Fruit fly (Drosophila melanogaster) whole organism, embryonic: ENCODE results near the gene tHMG1.

ENCODE experiments used
- Bgb ChIP-seq: fragments of 200-800 bp; sonication (Bioruptor generic); IDR thresholded peaks from 2 replicates; pipeline ENCODE4 v1.3.6; 2022; ENCODE audit warnings: missing biosample characterization, missing genetic modification characterization; ENCODE audit not compliant: partially characterized antibody
- BtbVII ChIP-seq: fragments of 200-800 bp; sonication (Bioruptor generic); optimal IDR thresholded peaks from 3 replicates; lab custom pipeline; 2017; ENCODE audit warnings: missing biosample characterization, mild to moderate bottlenecking, missing genetic modification characterization
- CG10543 ChIP-seq: fragments of 200-800 bp; sonication (Bioruptor generic); optimal IDR thresholded peaks from 3 replicates; lab custom pipeline; 2017; ENCODE audit warnings: missing biosample characterization, mild to moderate bottlenecking, missing genetic modification characterization, moderate library complexity
- CG12391 ChIP-seq: fragments of 200-800 bp; sonication (Bioruptor generic); optimal IDR thresholded peaks from 3 replicates; lab custom pipeline; 2018; ENCODE audit warnings: missing biosample characterization, mild to moderate bottlenecking, missing genetic modification characterization, moderate library complexity
- CG12942 ChIP-seq: fragments of 200-800 bp; sonication (Bioruptor generic); optimal IDR thresholded peaks from 3 replicates; lab custom pipeline; 2016; ENCODE audit warnings: missing biosample characterization, missing genetic modification characterization
- CG13775 ChIP-seq: fragments of 200-800 bp; sonication (Bioruptor generic); optimal IDR thresholded peaks from 3 replicates; lab custom pipeline; 2017; ENCODE audit warnings: missing biosample characterization, mild to moderate bottlenecking, missing genetic modification characterization
- CG15479 ChIP-seq: fragments of 200-800 bp; sonication (Bioruptor generic); optimal IDR thresholded peaks from 3 replicates; lab custom pipeline; 2019; ENCODE audit warnings: missing biosample characterization, mild to moderate bottlenecking, missing genetic modification characterization, moderate library complexity
- CG15514 ChIP-seq: fragments of 200-800 bp; sonication (Bioruptor generic); optimal IDR thresholded peaks from 3 replicates; lab custom pipeline; 2017; ENCODE audit warnings: missing biosample characterization, missing genetic modification characterization, mild to moderate bottlenecking, moderate library complexity, missing genetic modification reagents
- CG15601 ChIP-seq: fragments of 200-800 bp; sonication (Bioruptor generic); optimal IDR thresholded peaks from 3 replicates; lab custom pipeline; 2019; ENCODE audit warnings: missing biosample characterization, mild to moderate bottlenecking, missing genetic modification characterization, moderate library complexity
- CG17829 ChIP-seq: fragments of 200-800 bp; optimal IDR thresholded peaks from 2 replicates; lab custom pipeline; 2019; ENCODE audit warnings: missing biosample characterization, mild to moderate bottlenecking, missing genetic modification characterization, moderate library complexity
- CG2129 ChIP-seq: fragments of 200-800 bp; sonication (Bioruptor generic); IDR thresholded peaks from 2 replicates; pipeline ENCODE4 v1.3.6; 2022; ENCODE audit warnings: missing biosample characterization, missing genetic modification characterization; ENCODE audit not compliant: partially characterized antibody
- CG31388 ChIP-seq: fragments of 200-800 bp; sonication (Bioruptor generic); optimal IDR thresholded peaks from 2 replicates; lab custom pipeline; 2016; ENCODE audit warnings: missing biosample characterization, missing genetic modification characterization
- CG3281 ChIP-seq: fragments of 200-800 bp; sonication (Bioruptor generic); optimal IDR thresholded peaks from 3 replicates; lab custom pipeline; 2017; ENCODE audit warnings: missing biosample characterization, mild to moderate bottlenecking, missing genetic modification characterization
- CG34376 ChIP-seq: fragments of 200-800 bp; sonication (Bioruptor generic); optimal IDR thresholded peaks from 2 replicates; lab custom pipeline; 2018; ENCODE audit warnings: missing biosample characterization, mild to moderate bottlenecking, missing genetic modification characterization
- CG4282 ChIP-seq: fragments of 200-800 bp; sonication (Bioruptor generic); optimal IDR thresholded peaks from 2 replicates; lab custom pipeline; 2016; ENCODE audit warnings: missing biosample characterization, missing genetic modification characterization
- CG43689 ChIP-seq: fragments of 200-800 bp; sonication (Bioruptor generic); IDR thresholded peaks from 2 replicates; pipeline ENCODE4 v1.3.6; 2022; ENCODE audit warnings: missing biosample characterization, missing genetic modification characterization
- CG6765 ChIP-seq: fragments of 200-800 bp; sonication (Bioruptor generic); optimal IDR thresholded peaks from 3 replicates; lab custom pipeline; 2017; ENCODE audit warnings: missing biosample characterization, mild to moderate bottlenecking, missing genetic modification characterization
- CG6791 ChIP-seq: fragments of 200-800 bp; sonication (Bioruptor generic); IDR thresholded peaks from 3 replicates; pipeline ENCODE4 v1.3.6; 2022; ENCODE audit warnings: missing biosample characterization, missing genetic modification characterization; ENCODE audit not compliant: partially characterized antibody
- CG7987 ChIP-seq: fragments of 200-800 bp; sonication (Bioruptor generic); optimal IDR thresholded peaks from 2 replicates; lab custom pipeline; 2018; ENCODE audit warnings: missing biosample characterization, mild to moderate bottlenecking, missing genetic modification characterization, moderate library complexity
- Deaf1 ChIP-seq: fragments of 200-800 bp; optimal IDR thresholded peaks from 3 replicates; lab custom pipeline; 2019; ENCODE audit warnings: missing biosample characterization, mild to moderate bottlenecking, missing genetic modification characterization, moderate library complexity
- Eip74EF ChIP-seq, 2 experiments: fragments of 200-800 bp in 1 of 2; fragments of >200 bp in 1 of 2; sonication (Bioruptor generic) in 1 of 2; optimal IDR thresholded peaks; 2 replicates each; lab custom pipeline; 2017 to 2019; ENCODE audit warnings: missing biosample characterization in 2 of 2, missing genetic modification characterization in 2 of 2, mild to moderate bottlenecking in 1 of 2, moderate library complexity in 1 of 2
- GATAe ChIP-seq: fragments of 200-800 bp; sonication (Bioruptor generic); conservative IDR thresholded peaks from 2 replicates; pipeline ENCODE4 v1.3.6; 2022; ENCODE audit warnings: missing biosample characterization, missing genetic modification characterization
- H2.0 ChIP-seq: fragments of 200-800 bp; sonication (Bioruptor generic); IDR thresholded peaks from 2 replicates; pipeline ENCODE4 v1.3.6; 2022; ENCODE audit warnings: missing biosample characterization, missing genetic modification characterization
- HmgD ChIP-seq: fragments of 200-800 bp; sonication (Bioruptor generic); optimal IDR thresholded peaks from 3 replicates; lab custom pipeline; 2016; ENCODE audit warnings: missing biosample characterization, missing genetic modification characterization
- Lpt ChIP-seq: fragments of >200 bp; optimal IDR thresholded peaks from 2 replicates; lab custom pipeline; 2018; ENCODE audit warnings: missing biosample characterization, missing genetic modification characterization
- Med ChIP-seq: fragments of 200-800 bp; sonication (Bioruptor generic); peaks from one replicate; lab custom pipeline; 2016; ENCODE audit warnings: missing biosample characterization, missing genetic modification characterization, mild to moderate bottlenecking, inconsistent platforms, moderate library complexity
- NC2β ChIP-seq: fragments of 200-800 bp; sonication (Bioruptor generic); optimal IDR thresholded peaks from 2 replicates; lab custom pipeline; 2016; ENCODE audit warnings: missing biosample characterization, missing genetic modification characterization
- Nf-YB ChIP-seq: fragments of 200-800 bp; sonication (Bioruptor generic); optimal IDR thresholded peaks from 3 replicates; lab custom pipeline; 2019; ENCODE audit warnings: missing biosample characterization, mild to moderate bottlenecking, missing genetic modification characterization, moderate library complexity
- Scr ChIP-seq: fragments of 200-800 bp; sonication (Bioruptor generic); IDR thresholded peaks from 2 replicates; pipeline ENCODE4 v1.3.6; 2022; ENCODE audit warnings: missing biosample characterization, missing genetic modification characterization; ENCODE audit not compliant: partially characterized antibody
- Vsx1 ChIP-seq: fragments of 200-800 bp; sonication (Bioruptor generic); optimal IDR thresholded peaks from 2 replicates; lab custom pipeline; 2017; ENCODE audit warnings: missing biosample characterization, mild to moderate bottlenecking, missing genetic modification characterization, missing genetic modification reagents
- abd-A ChIP-seq: fragments of 200-800 bp; sonication (Bioruptor generic); optimal IDR thresholded peaks from 3 replicates; lab custom pipeline; 2019; ENCODE audit warnings: missing biosample characterization, mild to moderate bottlenecking, missing genetic modification characterization, moderate library complexity
- bcd ChIP-seq: fragments of 200-800 bp; sonication (Bioruptor generic); optimal IDR thresholded peaks from 2 replicates; lab custom pipeline; 2017; ENCODE audit warnings: missing biosample characterization, mild to moderate bottlenecking, missing genetic modification characterization
- btn ChIP-seq: fragments of 200-800 bp; sonication (Bioruptor generic); optimal IDR thresholded peaks from 2 replicates; lab custom pipeline; 2016; ENCODE audit warnings: missing biosample characterization, missing genetic modification characterization
- chif ChIP-seq, 2 experiments: fragments of 200-800 bp; sonication (Bioruptor generic); optimal IDR thresholded peaks; 3 replicates each; lab custom pipeline; 2016; ENCODE audit warnings: missing biosample characterization in 2 of 2, missing genetic modification characterization in 2 of 2
- corto ChIP-seq: fragments of 200-800 bp; sonication (Bioruptor generic); optimal IDR thresholded peaks from 2 replicates; lab custom pipeline; 2016; ENCODE audit warnings: missing biosample characterization, mild to moderate bottlenecking, missing genetic modification characterization, moderate library complexity
- crc ChIP-seq: fragments of 200-800 bp; sonication (Bioruptor generic); optimal IDR thresholded peaks from 2 replicates; lab custom pipeline; 2016; ENCODE audit warnings: missing biosample characterization, missing genetic modification characterization
- da ChIP-seq: fragments of 200-800 bp; sonication (Bioruptor generic); optimal IDR thresholded peaks from 2 replicates; lab custom pipeline; 2016; ENCODE audit warnings: missing biosample characterization, missing genetic modification characterization
- grn ChIP-seq: fragments of 200-800 bp; sonication (Bioruptor generic); optimal IDR thresholded peaks from 3 replicates; lab custom pipeline; 2017; ENCODE audit warnings: missing biosample characterization, missing genetic modification characterization
- her ChIP-seq: fragments of 200-800 bp; sonication (Bioruptor generic); optimal IDR thresholded peaks from 2 replicates; lab custom pipeline; 2016; ENCODE audit warnings: missing biosample characterization, missing genetic modification characterization
- kni ChIP-seq: fragments of 200-800 bp; sonication (Bioruptor generic); optimal IDR thresholded peaks from 3 replicates; lab custom pipeline; 2017; ENCODE audit warnings: mild to moderate bottlenecking, missing biosample characterization, missing genetic modification reagents, missing genetic modification characterization
- lab ChIP-seq: fragments of 200-800 bp; sonication (Bioruptor generic); optimal IDR thresholded peaks from 3 replicates; lab custom pipeline; 2017; ENCODE audit warnings: missing biosample characterization, missing genetic modification characterization, mild to moderate bottlenecking, moderate library complexity, missing genetic modification reagents
- luna ChIP-seq: fragments of 200-800 bp; sonication (Bioruptor generic); optimal IDR thresholded peaks from 2 replicates; lab custom pipeline; 2016; ENCODE audit warnings: missing biosample characterization, missing genetic modification characterization
- pb ChIP-seq: fragments of 200-800 bp; sonication (Bioruptor generic); optimal IDR thresholded peaks from 3 replicates; lab custom pipeline; 2016; ENCODE audit warnings: missing biosample characterization, missing genetic modification characterization
- prd ChIP-seq, 3 experiments: fragments of >200 bp in 2 of 3; fragments of 200-800 bp in 1 of 3; sonication (Bioruptor generic) in 1 of 3; optimal IDR thresholded peaks in 2 of 3; IDR thresholded peaks in 1 of 3; 2 replicates in 2 of 3; 3 replicates in 1 of 3; pipeline versions ENCODE4 v1.3.6 to Lab custom; 2017 to 2022; ENCODE audit warnings: missing biosample characterization in 1 of 3, missing genetic modification characterization in 1 of 3
- sna ChIP-seq: fragments of 200-800 bp; sonication (Bioruptor generic); IDR thresholded peaks from 2 replicates; pipeline ENCODE4 v1.3.6; 2022; ENCODE audit warnings: missing biosample characterization, missing genetic modification characterization; ENCODE audit not compliant: partially characterized antibody
- tna ChIP-seq: fragments of 200-800 bp; sonication (Bioruptor generic); IDR thresholded peaks from 2 replicates; pipeline ENCODE4 v1.3.6; 2022; ENCODE audit warnings: missing biosample characterization, missing genetic modification characterization; ENCODE audit not compliant: partially characterized antibody
- vvl ChIP-seq: fragments of 200-800 bp; sonication (Bioruptor generic); IDR thresholded peaks from 2 replicates; pipeline ENCODE4 v1.3.6; 2022; ENCODE audit warnings: missing biosample characterization, missing genetic modification characterization

tHMG1 gene

DNA sequence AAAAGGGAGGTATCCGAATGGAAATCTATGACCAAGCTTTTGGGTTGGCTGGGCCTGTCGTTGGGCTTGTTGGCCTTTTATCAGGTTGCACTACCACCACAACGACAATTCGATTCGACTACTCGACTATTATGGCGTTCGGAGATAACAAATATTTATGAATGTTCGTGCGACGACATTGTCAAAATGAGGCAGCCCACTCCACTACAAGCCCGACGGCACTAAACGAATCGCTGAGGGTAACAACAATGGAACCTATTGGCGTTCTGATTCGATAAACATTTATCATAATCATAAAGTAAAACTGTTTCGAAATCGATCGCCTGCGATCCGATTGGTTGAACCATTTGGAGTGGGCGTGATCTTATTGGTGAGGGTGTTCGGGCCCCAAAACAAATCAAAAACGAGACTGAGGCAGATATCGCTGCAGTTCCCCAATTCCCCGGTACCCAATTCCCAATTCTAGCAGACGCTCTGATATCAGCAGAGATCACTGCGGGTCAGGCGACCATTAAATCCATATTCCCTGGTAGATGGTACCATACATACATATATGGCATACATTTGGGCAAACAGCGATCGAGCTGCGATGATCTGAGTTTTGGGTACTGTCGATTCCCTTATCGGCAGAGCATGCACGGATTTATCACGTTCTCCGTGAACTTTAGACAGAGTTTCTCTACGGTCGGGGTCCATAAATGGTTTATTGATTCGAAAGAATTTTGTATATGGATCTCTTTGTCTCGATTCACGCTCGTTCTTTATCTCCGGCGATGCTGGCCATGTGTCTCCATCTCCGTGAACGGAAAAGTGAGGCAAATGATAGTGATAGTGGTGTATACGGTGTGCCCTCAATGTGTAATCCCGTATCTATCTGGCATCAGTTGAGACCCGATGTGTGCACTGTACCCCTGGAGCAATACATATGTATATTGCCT is 37.0 kb upstream of the tHMG1 start (continued):
- TF ChIP-seq crc (GFP tag; lab: Kevin White, UChicago) (no peak), CG2129 (no peak), CG43689 (no peak), Scr (GFP tag; lab: Robert Waterston, UW) (no peak), CG7987 (GFP tag; lab: Kevin White, UChicago) (no peak), NC2β (GFP tag; lab: Kevin White, UChicago) (no peak), H2.0 (GFP tag; lab: Robert Waterston, UW) (no peak), vvl (GFP tag; lab: Robert Waterston, UW) (no peak), CG6765 (no peak), CG12942 (GFP tag; lab: Kevin White, UChicago) (no peak), CG31388 (GFP tag; lab: Kevin White, UChicago) (no peak), HmgD (GFP tag; lab: Kevin White, UChicago) (no peak), btn (GFP tag; lab: Kevin White, UChicago) (no peak), prd (optimal IDR thresholded peaks at IDR 0.05; lab: Kevin White, UChicago) (no peak), prd (GFP tag; IDR thresholded peaks at IDR 0.05; lab: Robert Waterston, UW) (no peak), CG15479 (peak; percentile 62), kni (no peak), luna (GFP tag; lab: Kevin White, UChicago) (no peak), Deaf1 (tag; lab: Kevin White, UChicago) (peak; percentile 84), Nf-YB (GFP tag; lab: Kevin White, UChicago) (peak; percentile 96), GATAe (peak; percentile 53; the same call in 1 of the 2 replicates), CG15601 (tag; lab: Kevin White, UChicago) (no peak), Med (GFP tag; lab: Kevin White, UChicago) (peak; percentile 41), CG10543 (GFP tag; lab: Kevin White, UChicago) (peak; percentile 29), Lpt (GFP tag; lab: Kevin White, UChicago) (no peak), CG6791 (GFP tag; lab: Robert Waterston, UW) (0 out of 3 replicates have a peak, but pooled peaks have one; percentile 31), abd-A (tag; lab: Kevin White, UChicago) (no peak), CG34376 (GFP tag; lab: Kevin White, UChicago) (peak; percentile 97), bcd (GFP tag; lab: Kevin White, UChicago) (no peak), CG17829 (tag; lab: Kevin White, UChicago) (no peak), corto (no peak), CG4282 (GFP tag; lab: Kevin White, UChicago) (no peak), CG12391 (tag; lab: Kevin White, UChicago) (no peak), Eip74EF (GFP tag; optimal IDR thresholded peaks at IDR 0.05; lab: Kevin White, UChicago) (no peak), Vsx1 (GFP tag; lab: Kevin White, UChicago) (no peak), sna (GFP tag; lab: Robert Waterston, UW) (no peak), lab (GFP tag; lab: Kevin White, UChicago) (peak; percentile 26), CG3281 (GFP tag; lab: Kevin White, UChicago) (no peak), Bgb (GFP tag; lab: Robert Waterston, UW) (0 out of 2 replicates have a peak, but pooled peaks have one; percentile 8), chif (GFP tag; optimal IDR thresholded peaks at IDR 0.05; lab: Kevin White, UChicago) (no peak), da (GFP tag; lab: Kevin White, UChicago) (no peak), CG15514 (GFP tag; lab: Kevin White, UChicago) (no peak), tna (GFP tag; lab: Robert Waterston, UW) (no peak), her (no peak), pb (no peak), grn (GFP tag; lab: Kevin White, UChicago) (peak; percentile 55), CG13775 (no peak), BtbVII (no peak)
